Fruit fly (Drosophila melanogaster) whole organism: ENCODE results near the gene mag.

Experiments used
- CG8478 ChIP-seq: fragments of >200 bp; optimal IDR thresholded peaks from 2 replicates; lab custom pipeline; 2018; ENCODE audit warnings: inconsistent platforms
- EcR ChIP-seq, 2 experiments: fragments of >200 bp; optimal IDR thresholded peaks; 2 replicates each; lab custom pipeline; 2017; ENCODE audit warnings: missing biosample characterization in 2 of 2, missing genetic modification characterization in 2 of 2, missing genetic modification reagents in 2 of 2
- pan ChIP-seq: fragments of >200 bp; optimal IDR thresholded peaks from 2 replicates; lab custom pipeline; 2017
- psq ChIP-seq: fragments of >200 bp; optimal IDR thresholded peaks from 2 replicates; lab custom pipeline; 2017
- usp ChIP-seq: fragments of >200 bp; optimal IDR thresholded peaks from 2 replicates; lab custom pipeline; 2017; ENCODE audit warnings: missing biosample characterization, missing genetic modification characterization, mixed read lengths

DNA sequence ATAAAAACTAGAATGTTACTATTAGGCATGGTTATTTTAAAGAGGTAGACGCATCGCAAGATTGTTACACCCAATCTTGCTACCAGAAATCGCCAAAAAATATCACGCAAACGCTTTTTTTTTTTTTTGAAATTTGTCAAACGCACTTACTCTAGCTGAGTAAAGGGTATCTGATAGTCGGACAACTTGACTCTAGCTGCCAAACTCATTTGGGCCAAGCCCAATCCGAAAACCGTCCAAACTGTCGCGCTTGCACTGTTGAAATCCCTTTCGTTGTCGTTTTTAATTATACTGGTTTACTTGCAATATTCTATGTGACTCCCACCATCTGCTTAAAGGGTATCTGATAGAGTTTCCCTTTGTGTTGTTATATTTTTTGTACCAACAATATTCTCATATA, 42.8 kb downstream of the mag start:
- no peak for TF ChIP-seq psq (lab: Kevin White, UChicago)
- TF ChIP-seq CG8478 (lab: Kevin White, UChicago), result no peak
- no peak for TF ChIP-seq usp (GFP tag; lab: Kevin White, UChicago)
- no peak for TF ChIP-seq EcR (GFP tag; optimal IDR thresholded peaks at IDR 0.05; lab: Kevin White, UChicago)
- TF ChIP-seq pan (lab: Kevin White, UChicago), result no peak
